Worm (Caenorhabditis elegans) whole organism, mixed stage, embryonic: ENCODE data around the gene K10C2.8.

ENCODE experiments used
- ceh-43 ChIP-seq: fragments of 200-800 bp; sonication (Bioruptor generic); optimal IDR thresholded peaks from 2 replicates; lab custom pipeline; 2018; ENCODE audit warnings: mild to moderate bottlenecking, missing genetic modification characterization, moderate library complexity, missing compliant biosample characterization
- ces-1 ChIP-seq: fragments of 150-350 bp; optimal IDR thresholded peaks from 2 replicates; lab custom pipeline; 2014; ENCODE audit warnings: missing biosample characterization, missing genetic modification reagents, missing genetic modification characterization
- elt-1 ChIP-seq: sonication (generic microtip); optimal IDR thresholded peaks from 2 replicates; lab custom pipeline; 2017; ENCODE audit warnings: missing genetic modification characterization, mild to moderate bottlenecking, missing compliant biosample characterization, antibody characterized with exemption, moderate library complexity, borderline replicate concordance; ENCODE audit not compliant: insufficient read depth
- snpc-4 ChIP-seq: fragments of 150-350 bp; optimal IDR thresholded peaks from 2 replicates; lab custom pipeline; 2014; ENCODE audit warnings: missing biosample characterization, missing genetic modification characterization

- TF ChIP-seq snpc-4 (tag; lab: Kevin White, UChicago) (no peak), elt-1 (tag; lab: Kevin White, UChicago) (no peak), ces-1 (GFP tag; lab: Kevin White, UChicago) (no peak), ceh-43 (GFP tag; lab: Kevin White, UChicago) (no peak)
Measured at ce11 chrX:6450839-6451491, 13.5 kb upstream of the K10C2.8 start, which contains the start of the genes grl-6 and K10C2.6.
